Fruit fly (Drosophila melanogaster) whole organism, pupa: ENCODE measurements around the gene CG6028.

Source experiments
- CG14655 ChIP-seq: fragments of 200-800 bp; sonication (Bioruptor generic); optimal IDR thresholded peaks from 3 replicates; lab custom pipeline; 2017; ENCODE audit warnings: mild to moderate bottlenecking, missing biosample characterization, missing genetic modification reagents, missing genetic modification characterization
- CG15710 ChIP-seq: fragments of 200-800 bp; sonication (Bioruptor generic); optimal IDR thresholded peaks from 2 replicates; lab custom pipeline; 2018; ENCODE audit warnings: missing biosample characterization, mild to moderate bottlenecking, missing genetic modification characterization, moderate library complexity
- CG34367 ChIP-seq: fragments of 200-800 bp; sonication (Bioruptor generic); optimal IDR thresholded peaks from 2 replicates; lab custom pipeline; 2018; ENCODE audit warnings: missing biosample characterization, mild to moderate bottlenecking, missing genetic modification characterization
- CG8159 ChIP-seq: fragments of 200-800 bp; sonication (Bioruptor generic); optimal IDR thresholded peaks from 3 replicates; lab custom pipeline; 2018; ENCODE audit warnings: missing biosample characterization, mild to moderate bottlenecking, missing genetic modification characterization, moderate library complexity
- CG9948 ChIP-seq: fragments of 200-800 bp; sonication (Bioruptor generic); optimal IDR thresholded peaks from 2 replicates; lab custom pipeline; 2018; ENCODE audit warnings: missing biosample characterization, mild to moderate bottlenecking, missing genetic modification characterization, moderate library complexity
- D1 ChIP-seq: fragments of 200-800 bp; sonication (Bioruptor generic); optimal IDR thresholded peaks from 2 replicates; lab custom pipeline; 2018; ENCODE audit warnings: missing biosample characterization, mild to moderate bottlenecking, missing genetic modification characterization, moderate library complexity
- rn ChIP-seq: fragments of 200-800 bp; sonication (Bioruptor generic); IDR thresholded peaks from 2 replicates; pipeline ENCODE4 v1.3.6; 2022; ENCODE audit warnings: missing biosample characterization, missing genetic modification characterization

dm6 chr3R:22023041-22023626 lies 2.2 kb downstream of the CG6028 start, which contains the start of the genes Mitofilin and mRpL35:
- TF ChIP-seq CG15710 (tag; lab: Kevin White, UChicago) (peak; percentile 20), rn (GFP tag; lab: Robert Waterston, UW) (no peak), CG9948 (tag; lab: Kevin White, UChicago) (no peak), D1 (no peak), CG34367 (tag; lab: Kevin White, UChicago) (peak; percentile 8), CG14655 (GFP tag; lab: Kevin White, UChicago) (no peak), CG8159 (peak; percentile 32)
